Worm (Caenorhabditis elegans) whole organism, L4/young adult: Measurements from ENCODE around the gene F57B9.1.

ENCODE experiments used
- W03F9.2 ChIP-seq: fragments of 150-350 bp; optimal IDR thresholded peaks from 2 replicates; lab custom pipeline; 2014; ENCODE audit warnings: missing biosample characterization, missing genetic modification characterization
- dao-5 ChIP-seq: sonication (generic microtip); optimal IDR thresholded peaks from 2 replicates; lab custom pipeline; 2016; ENCODE audit warnings: missing genotype, missing genetic modification characterization, moderate library complexity, missing compliant biosample characterization
- him-1 ChIP-seq: sonication (generic microtip); optimal IDR thresholded peaks from 2 replicates; lab custom pipeline; 2016; ENCODE audit warnings: missing genotype, missing genetic modification reagents, missing genetic modification characterization, missing compliant biosample characterization

ce11 chrIII:6929558-6930167 is 32.2 kb upstream of the F57B9.1 start, which contains the start of gene inf-1:
- TF ChIP-seq him-1 (tag; lab: Kevin White, UChicago), result no peak
- peak; percentile 77 for TF ChIP-seq W03F9.2 (tag; lab: Kevin White, UChicago)
- TF ChIP-seq dao-5 (tag; lab: Kevin White, UChicago), result no peak
